Fruit fly (Drosophila melanogaster): ENCODE measurements around the gene fwe.

fwe gene

dm6 chr3L:15825493-15826209, 9.4 kb upstream of the fwe start (continued):
- TF ChIP-seq Dfd (GFP tag; optimal IDR thresholded peaks at IDR 0.05): no peak

dm6 chr3L:15824537-15824936, 8.3 kb upstream of the fwe start:
- no peak for TF ChIP-seq fru (GFP tag; optimal IDR thresholded peaks at IDR 0.05)
- TF ChIP-seq Rel (GFP tag; optimal IDR thresholded peaks at IDR 0.05): no peak
- peak; percentile 13 for TF ChIP-seq Rel (tag; optimal IDR thresholded peaks at IDR 0.05)
- no peak for TF ChIP-seq N (GFP tag; optimal IDR thresholded peaks at IDR 0.05)

DNA sequence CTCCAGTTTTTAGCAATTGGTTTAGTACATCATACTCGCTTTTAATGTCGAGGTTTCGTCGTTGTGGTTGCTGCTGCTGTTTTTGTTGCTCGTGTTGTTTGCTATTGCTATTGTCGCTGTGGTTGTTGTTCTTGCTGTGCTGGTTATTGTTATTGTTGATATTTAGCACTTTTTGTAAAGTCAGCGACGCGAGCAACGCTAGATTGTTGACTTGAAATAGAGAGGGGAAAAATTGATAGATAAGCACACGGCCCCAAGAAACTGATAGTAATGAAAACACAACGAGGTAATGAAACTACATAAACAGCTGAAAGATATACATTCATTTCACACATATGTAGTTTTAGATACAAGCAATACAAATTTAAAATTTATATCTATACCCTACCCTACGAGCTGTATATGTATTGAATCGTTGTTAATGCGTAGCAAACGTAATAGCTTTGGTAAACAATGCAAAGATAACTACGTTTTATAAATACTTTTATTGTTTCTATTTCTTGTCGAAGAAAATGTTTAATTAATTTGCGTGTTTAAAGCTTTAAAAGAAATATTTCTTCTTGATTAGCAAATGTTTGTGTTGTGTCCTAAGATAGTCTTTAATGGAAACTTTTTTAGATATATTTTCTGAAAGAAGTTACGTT, 7.7 kb upstream of the fwe start:
- no peak for TF ChIP-seq tai (GFP tag; optimal IDR thresholded peaks at IDR 0.05)
- TF ChIP-seq sv (GFP tag; optimal IDR thresholded peaks at IDR 0.05): no peak
- TF ChIP-seq HLH106 (tag; optimal IDR thresholded peaks at IDR 0.05): no peak
- no peak for TF ChIP-seq OdsH (GFP tag; optimal IDR thresholded peaks at IDR 0.05)
- TF ChIP-seq pan (optimal IDR thresholded peaks at IDR 0.05): no peak
- no peak for TF ChIP-seq Mio (GFP tag; optimal IDR thresholded peaks at IDR 0.05)
- no peak for TF ChIP-seq Vsx2 (GFP tag; optimal IDR thresholded peaks at IDR 0.05; ENCODE audit: partially characterized antibody)
- no peak for TF ChIP-seq CrebA (GFP tag; optimal IDR thresholded peaks at IDR 0.05; ENCODE audit: borderline replicate concordance)
- no peak for TF ChIP-seq foxo (GFP tag; optimal IDR thresholded peaks at IDR 0.05)
- TF ChIP-seq woc (GFP tag; optimal IDR thresholded peaks at IDR 0.05): no peak

- TF ChIP-seq usp (GFP tag; optimal IDR thresholded peaks at IDR 0.05) (no peak), sage (GFP tag; optimal IDR thresholded peaks at IDR 0.05) (no peak), jim (GFP tag; optimal IDR thresholded peaks at IDR 0.05) (no peak), woc (GFP tag; optimal IDR thresholded peaks at IDR 0.05) (no peak), CG9705 (GFP tag; optimal IDR thresholded peaks at IDR 0.05) (no peak), h (GFP tag; optimal IDR thresholded peaks at IDR 0.05) (no peak), psq (GFP tag; optimal IDR thresholded peaks at IDR 0.05) (no peak), foxo (GFP tag; optimal IDR thresholded peaks at IDR 0.05) (no peak), Hnf4 (GFP tag; optimal IDR thresholded peaks at IDR 0.05) (no peak), CrebA (GFP tag; optimal IDR thresholded peaks at IDR 0.05; ENCODE audit: borderline replicate concordance) (no peak), Myc (optimal IDR thresholded peaks at IDR 0.05) (no peak), dl (GFP tag; optimal IDR thresholded peaks at IDR 0.05; ENCODE audit: insufficient read depth in 1 of 2, partially characterized antibody in 2 of 2) (no peak)
Measured at dm6 chr3L:15816714-15817113, 504 bp upstream of the fwe start, which contains the start of gene CkIIalpha-i1. Gene CkIIalpha-i1 (plus strand): TSS chr3L:15816979.

DNA sequence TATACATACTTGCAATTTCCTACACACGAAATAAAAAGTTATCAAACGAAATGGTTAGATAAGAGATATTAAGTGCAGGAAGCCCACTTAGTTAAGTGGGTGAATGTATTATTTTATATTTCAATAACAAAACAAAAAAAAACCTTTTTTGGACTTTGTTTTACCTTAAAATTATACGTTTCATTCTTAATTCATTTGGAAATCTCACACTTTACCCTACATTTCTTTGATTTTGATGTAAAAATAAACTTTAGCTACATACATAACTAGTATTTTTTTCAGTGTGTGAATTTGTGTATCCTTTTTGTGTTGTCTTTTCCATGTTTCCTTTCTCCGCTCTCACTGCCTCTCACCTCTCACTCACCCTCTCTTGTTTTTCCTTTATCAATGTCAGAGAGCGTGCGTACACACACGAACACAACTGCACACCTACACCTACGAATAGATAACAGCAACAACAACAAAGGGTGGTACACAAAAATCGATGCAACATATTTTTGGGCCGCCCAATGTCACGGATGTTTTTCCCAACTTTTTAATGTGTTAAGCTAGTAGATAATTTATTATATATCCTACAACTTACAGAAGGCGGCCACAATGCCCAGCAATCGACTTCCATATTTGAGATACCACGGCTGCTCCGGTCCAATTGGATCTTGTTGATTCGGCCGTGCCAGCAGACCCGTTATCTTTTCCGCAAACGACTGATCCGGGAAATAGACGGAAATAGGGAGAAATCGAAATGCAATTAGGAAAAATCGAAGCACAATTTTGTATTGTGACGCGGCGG, 662 bp downstream of the fwe start:
- peak in 1 of 2 experiments; percentile 75 for TF ChIP-seq dl (GFP tag; optimal IDR thresholded peaks at IDR 0.05; ENCODE audit: insufficient read depth in 1 of 2, partially characterized antibody in 2 of 2)
- peak; percentile 90 for TF ChIP-seq rgr (GFP tag; optimal IDR thresholded peaks at IDR 0.05)
- peak; percentile 90 for TF ChIP-seq fru (GFP tag; optimal IDR thresholded peaks at IDR 0.05)
- TF ChIP-seq h (GFP tag; optimal IDR thresholded peaks at IDR 0.05): peak; percentile 89
- TF ChIP-seq Hnf4 (GFP tag; optimal IDR thresholded peaks at IDR 0.05): peak; percentile 79
- TF ChIP-seq brk (GFP tag; optimal IDR thresholded peaks at IDR 0.05): peak; percentile 89
- no peak for TF ChIP-seq dsf (GFP tag; optimal IDR thresholded peaks at IDR 0.05; ENCODE audit: borderline replicate concordance)
- TF ChIP-seq usp (GFP tag; optimal IDR thresholded peaks at IDR 0.05): no peak
- no peak for TF ChIP-seq CrebA (GFP tag; optimal IDR thresholded peaks at IDR 0.05; ENCODE audit: borderline replicate concordance)
- peak; percentile 86 for TF ChIP-seq ey (GFP tag; optimal IDR thresholded peaks at IDR 0.05)
- TF ChIP-seq GATAd (GFP tag; optimal IDR thresholded peaks at IDR 0.05): peak; percentile 64
- peak; percentile 90 for TF ChIP-seq OdsH (GFP tag; optimal IDR thresholded peaks at IDR 0.05)
- peak; percentile 83 for TF ChIP-seq Sp1 (GFP tag; optimal IDR thresholded peaks at IDR 0.05)
- TF ChIP-seq br (GFP tag; optimal IDR thresholded peaks at IDR 0.05): peak; percentile 74
- no peak for TF ChIP-seq Mio (GFP tag; optimal IDR thresholded peaks at IDR 0.05)
- TF ChIP-seq Jra (GFP tag; optimal IDR thresholded peaks at IDR 0.05): peak; percentile 2
- peak; percentile 69 for TF ChIP-seq Dif (GFP tag; optimal IDR thresholded peaks at IDR 0.05; ENCODE audit: partially characterized antibody)
- TF ChIP-seq foxo (GFP tag; optimal IDR thresholded peaks at IDR 0.05): peak in 1 of 2 experiments; percentile 93
- no peak for TF ChIP-seq Myc (optimal IDR thresholded peaks at IDR 0.05)
- no peak for TF ChIP-seq lola (GFP tag; optimal IDR thresholded peaks at IDR 0.05)
- peak; percentile 45 for TF ChIP-seq CG32264 (GFP tag; optimal IDR thresholded peaks at IDR 0.05)
- TF ChIP-seq N (GFP tag; optimal IDR thresholded peaks at IDR 0.05): peak; percentile 6
- TF ChIP-seq sv (GFP tag; optimal IDR thresholded peaks at IDR 0.05): peak; percentile 23
- TF ChIP-seq CG9705 (GFP tag; optimal IDR thresholded peaks at IDR 0.05): peak; percentile 17
- peak; percentile 76 for TF ChIP-seq Dfd (GFP tag; optimal IDR thresholded peaks at IDR 0.05)
- peak; percentile 69 for TF ChIP-seq woc (GFP tag; optimal IDR thresholded peaks at IDR 0.05)
- peak; percentile 39 for TF ChIP-seq sage (GFP tag; optimal IDR thresholded peaks at IDR 0.05)
- TF ChIP-seq psq (GFP tag; optimal IDR thresholded peaks at IDR 0.05): peak; percentile 95
- TF ChIP-seq tai (GFP tag; optimal IDR thresholded peaks at IDR 0.05): peak; percentile 69
- no peak for TF ChIP-seq jim (GFP tag; optimal IDR thresholded peaks at IDR 0.05)
- no peak for TF ChIP-seq Hr78 (GFP tag; optimal IDR thresholded peaks at IDR 0.05)
- TF ChIP-seq HLH106 (tag; optimal IDR thresholded peaks at IDR 0.05): peak; percentile 73

All from whole organism, wandering third instar larva.